Worm (Caenorhabditis elegans) whole organism, mixed stage, embryonic: ENCODE data around the gene ccch-3.

Experiments used
- lin-32 ChIP-seq: fragments of 200-800 bp; sonication (Bioruptor generic); optimal IDR thresholded peaks from 2 replicates; lab custom pipeline; 2018; ENCODE audit warnings: mild to moderate bottlenecking, missing genetic modification characterization, missing compliant biosample characterization
- mep-1 ChIP-seq: fragments of 150-350 bp; optimal IDR thresholded peaks from 2 replicates; lab custom pipeline; 2017; ENCODE audit warnings: missing biosample characterization, missing genetic modification reagents, missing genetic modification characterization, inconsistent platforms
- snpc-4 ChIP-seq: fragments of 150-350 bp; optimal IDR thresholded peaks from 2 replicates; lab custom pipeline; 2014; ENCODE audit warnings: missing biosample characterization, missing genetic modification characterization

DNA sequence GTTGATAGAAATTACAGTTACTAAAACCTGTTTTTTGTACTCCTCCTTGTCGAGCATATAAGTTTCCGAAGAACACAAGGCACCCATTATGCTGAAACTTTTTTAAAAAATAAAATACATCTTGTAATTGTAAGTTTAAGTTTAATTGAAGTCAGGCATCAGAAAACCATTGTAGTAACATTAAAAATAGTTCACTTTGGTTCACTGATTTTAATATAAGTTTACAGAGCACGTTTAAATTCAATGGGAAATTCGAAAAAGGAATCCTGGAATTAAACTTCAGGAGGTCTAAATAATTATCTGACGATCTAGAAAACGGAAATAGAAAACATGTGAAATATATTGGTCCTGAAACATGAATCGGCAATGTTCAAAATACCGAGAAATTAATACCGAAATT lies 19.1 kb downstream of the ccch-3 start, which contains the start of gene gpa-8:
- TF ChIP-seq lin-32 (GFP tag; lab: Kevin White, UChicago) (no peak), snpc-4 (tag; lab: Kevin White, UChicago) (no peak), mep-1 (tag; lab: Kevin White, UChicago) (no peak)
